Worm (Caenorhabditis elegans) whole organism, early embryonic: ENCODE results near the gene F26H11.8.

Source experiments
- B0310.2 ChIP-seq: sonication (generic microtip); optimal IDR thresholded peaks from 2 replicates; lab custom pipeline; 2016; ENCODE audit warnings: mild to moderate bottlenecking, missing genetic modification characterization, missing compliant biosample characterization
- F13C5.2 ChIP-seq: sonication (generic microtip); optimal IDR thresholded peaks from 2 replicates; lab custom pipeline; 2017; ENCODE audit warnings: mild to moderate bottlenecking, missing genetic modification characterization, inconsistent platforms, missing compliant biosample characterization
- aly-1 ChIP-seq: sonication (generic microtip); optimal IDR thresholded peaks from 2 replicates; lab custom pipeline; 2016; ENCODE audit warnings: missing genetic modification characterization, missing compliant biosample characterization
- ama-1 ChIP-seq: fragments of 150-350 bp; optimal IDR thresholded peaks from 2 replicates; lab custom pipeline; 2014
- ceh-13 ChIP-seq: fragments of 200-800 bp; sonication (Bioruptor generic); optimal IDR thresholded peaks from 2 replicates; lab custom pipeline; 2018; ENCODE audit warnings: mild to moderate bottlenecking, missing genetic modification characterization, missing compliant biosample characterization
- ceh-36 ChIP-seq: sonication (generic microtip); optimal IDR thresholded peaks from 2 replicates; lab custom pipeline; 2016; ENCODE audit warnings: missing genetic modification characterization, inconsistent platforms, missing compliant biosample characterization
- ets-7 ChIP-seq: sonication (generic microtip); optimal IDR thresholded peaks from 2 replicates; lab custom pipeline; 2016; ENCODE audit warnings: missing genotype, missing genetic modification characterization, missing compliant biosample characterization
- flt-1 ChIP-seq: fragments of 200-800 bp; sonication (Bioruptor generic); IDR thresholded peaks from 2 replicates; pipeline ENCODE4 v1.3.6; 2022; ENCODE audit warnings: missing genetic modification characterization, missing compliant biosample characterization
- hmbx-1 ChIP-seq: sonication (generic microtip); optimal IDR thresholded peaks from 2 replicates; lab custom pipeline; 2016; ENCODE audit warnings: mild to moderate bottlenecking, missing genetic modification characterization, missing compliant biosample characterization
- hmg-4 ChIP-seq: fragments of 200-800 bp; sonication (Bioruptor generic); optimal IDR thresholded peaks from 2 replicates; lab custom pipeline; 2018; ENCODE audit warnings: mild to moderate bottlenecking, missing genetic modification characterization, missing compliant biosample characterization
- hnd-1 ChIP-seq: sonication (generic microtip); optimal IDR thresholded peaks from 2 replicates; lab custom pipeline; 2016; ENCODE audit warnings: missing genetic modification characterization, missing compliant biosample characterization
- pes-1 ChIP-seq: fragments of 200-800 bp; sonication (Bioruptor generic); IDR thresholded peaks from 2 replicates; pipeline ENCODE4 v1.3.6; 2022; ENCODE audit warnings: missing genetic modification reagents, missing genetic modification characterization, missing compliant biosample characterization
- scrt-1 ChIP-seq: fragments of 200-800 bp; sonication (Bioruptor generic); IDR thresholded peaks from 2 replicates; pipeline ENCODE4 v1.3.6; 2022; ENCODE audit warnings: missing genetic modification characterization, missing compliant biosample characterization
- sea-1 ChIP-seq: fragments of 200-800 bp; sonication (Bioruptor generic); conservative IDR thresholded peaks from 2 replicates; pipeline ENCODE4 v1.3.6; 2022; ENCODE audit warnings: missing genetic modification characterization, missing compliant biosample characterization
- tbx-11 ChIP-seq: fragments of 200-800 bp; sonication (Bioruptor generic); IDR thresholded peaks from 2 replicates; pipeline ENCODE4 v1.3.6; 2022; ENCODE audit warnings: missing genetic modification characterization, missing compliant biosample characterization
- tbx-37 ChIP-seq: fragments of 200-800 bp; sonication (Bioruptor generic); conservative IDR thresholded peaks from 2 replicates; pipeline ENCODE4 v1.3.6; 2022; ENCODE audit warnings: missing genetic modification reagents, missing genetic modification characterization, missing compliant biosample characterization
- tra-4 ChIP-seq: sonication (generic microtip); optimal IDR thresholded peaks from 2 replicates; lab custom pipeline; 2017; ENCODE audit warnings: missing genetic modification characterization, missing compliant biosample characterization

F26H11.8 gene

ce11 chrII:14359007-14359406 lies 29.3 kb upstream of the F26H11.8 start:
- TF ChIP-seq tra-4 (tag; lab: Kevin White, UChicago) (no peak), F13C5.2 (tag; lab: Kevin White, UChicago) (no peak), aly-1 (no peak), ceh-13 (GFP tag; lab: Kevin White, UChicago) (no peak), hmg-4 (no peak), B0310.2 (tag; lab: Kevin White, UChicago) (no peak), hmbx-1 (tag; lab: Kevin White, UChicago) (no peak), ama-1 (lab: Kevin White, UChicago) (no peak), ets-7 (tag; lab: Kevin White, UChicago) (no peak), tbx-11 (GFP tag; lab: Robert Waterston, UW) (no peak), pes-1 (GFP tag; lab: Robert Waterston, UW) (no peak), hnd-1 (tag; lab: Kevin White, UChicago) (no peak), scrt-1 (GFP tag; lab: Robert Waterston, UW) (no peak)

- no peak for TF ChIP-seq sea-1 (GFP tag; lab: Robert Waterston, UW)
- no peak for TF ChIP-seq scrt-1 (GFP tag; lab: Robert Waterston, UW)
- no peak for TF ChIP-seq hmbx-1 (tag; lab: Kevin White, UChicago)
- TF ChIP-seq ceh-13 (GFP tag; lab: Kevin White, UChicago), result no peak
- TF ChIP-seq B0310.2 (tag; lab: Kevin White, UChicago), result no peak
- no peak for TF ChIP-seq tbx-11 (GFP tag; lab: Robert Waterston, UW)
- no peak for TF ChIP-seq aly-1
- TF ChIP-seq pes-1 (GFP tag; lab: Robert Waterston, UW), result no peak
- no peak for TF ChIP-seq F13C5.2 (tag; lab: Kevin White, UChicago)
- no peak for TF ChIP-seq ets-7 (tag; lab: Kevin White, UChicago)
Observed at ce11 chrII:14360675-14361074, 27.6 kb upstream of the F26H11.8 start.

DNA sequence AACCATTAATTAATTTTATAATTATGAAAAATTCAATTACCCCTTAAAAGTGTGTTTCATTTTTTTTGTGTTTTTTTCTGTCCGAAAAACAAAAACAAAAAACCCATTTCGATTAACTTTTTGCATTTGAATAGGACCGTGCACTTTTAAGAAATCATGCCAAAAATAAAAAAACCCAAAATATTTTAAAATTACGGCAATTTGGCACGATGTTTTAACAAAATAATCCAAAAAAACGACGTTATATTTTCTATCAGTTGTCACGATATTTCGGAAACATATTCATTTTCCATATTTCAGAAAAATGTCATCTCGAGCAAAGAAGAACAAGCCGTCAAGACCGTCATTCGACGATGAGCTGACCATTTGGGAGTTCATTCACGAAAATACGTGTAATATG lies 26.6 kb upstream of the F26H11.8 start, which contains the start of gene tebp-1:
Gene tebp-1, plus strand, starts transcription at position 301 of the 400 bp plus-strand sequence.
- TF ChIP-seq aly-1 (no peak), tbx-11 (GFP tag; lab: Robert Waterston, UW) (no peak), ets-7 (tag; lab: Kevin White, UChicago) (no peak), ceh-13 (GFP tag; lab: Kevin White, UChicago) (no peak), B0310.2 (tag; lab: Kevin White, UChicago) (no peak), hnd-1 (tag; lab: Kevin White, UChicago) (no peak), hmbx-1 (tag; lab: Kevin White, UChicago) (no peak), ama-1 (lab: Kevin White, UChicago) (no peak), tbx-37 (GFP tag; lab: Robert Waterston, UW) (no peak), ceh-36 (no peak), scrt-1 (GFP tag; lab: Robert Waterston, UW) (no peak)

DNA sequence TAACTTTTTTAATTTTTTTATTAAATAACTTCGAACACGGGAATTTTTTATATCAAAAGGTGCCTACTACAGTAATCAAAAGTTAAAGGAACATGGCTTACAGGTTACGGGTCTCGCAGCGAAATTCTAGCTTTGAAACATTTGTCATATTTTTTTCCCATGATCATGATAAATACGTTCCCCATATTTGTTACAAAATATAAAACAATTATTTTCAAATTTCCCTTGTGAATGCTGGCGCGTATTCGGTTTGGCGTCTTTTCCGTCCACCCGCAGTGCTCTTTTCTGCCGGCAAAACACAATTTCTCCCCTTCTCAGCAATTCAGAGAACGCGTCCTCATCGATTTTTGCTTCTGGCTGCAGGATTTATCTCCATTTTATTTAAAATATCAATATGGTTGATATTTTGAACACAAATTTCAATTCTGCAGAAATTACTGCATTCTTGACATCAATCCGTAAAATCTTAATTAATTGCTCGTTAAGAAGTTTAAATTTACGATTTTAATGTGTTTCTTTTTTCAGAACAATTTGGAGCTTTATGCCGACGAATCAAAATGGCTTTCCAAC lies 23.0 kb upstream of the F26H11.8 start, which contains the start of gene imb-2:
Gene imb-2, plus strand, starts transcription at position 520 of the 570 bp plus-strand sequence.
- no peak for TF ChIP-seq ama-1 (lab: Kevin White, UChicago)
- TF ChIP-seq ceh-13 (GFP tag; lab: Kevin White, UChicago), result no peak
- no peak for TF ChIP-seq tra-4 (tag; lab: Kevin White, UChicago)
- no peak for TF ChIP-seq hmbx-1 (tag; lab: Kevin White, UChicago)
- no peak for TF ChIP-seq flt-1 (GFP tag; lab: Robert Waterston, UW)
- no peak for TF ChIP-seq tbx-37 (GFP tag; lab: Robert Waterston, UW)
- TF ChIP-seq hmg-4, result no peak
- TF ChIP-seq B0310.2 (tag; lab: Kevin White, UChicago), result no peak
- no peak for TF ChIP-seq pes-1 (GFP tag; lab: Robert Waterston, UW)
- no peak for TF ChIP-seq scrt-1 (GFP tag; lab: Robert Waterston, UW)

DNA sequence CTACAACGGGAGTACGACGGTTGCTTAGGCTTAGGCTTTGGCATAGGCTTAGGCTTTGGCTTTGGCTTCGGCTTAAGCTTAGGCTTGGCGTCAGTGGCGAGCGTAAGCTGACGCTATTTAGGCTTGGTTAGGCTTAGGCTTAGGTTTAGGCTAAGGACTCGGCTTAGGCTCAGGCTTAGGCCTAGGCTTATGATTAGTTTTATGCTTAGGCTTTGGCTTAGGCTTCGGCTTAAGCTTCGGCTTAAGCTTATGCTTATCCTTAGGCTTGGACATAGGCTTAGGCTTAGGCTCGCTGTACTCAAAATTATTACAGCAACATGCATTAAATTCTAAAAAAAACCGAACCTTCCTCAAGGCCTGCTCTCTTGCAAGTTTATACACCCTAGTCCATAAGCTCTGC lies 13.7 kb upstream of the F26H11.8 start:
- peak; percentile 72 for TF ChIP-seq ceh-36
- TF ChIP-seq hmg-4, result no peak
- 0 out of 2 replicates have a peak, but pooled peaks have one; percentile 18 for TF ChIP-seq pes-1 (GFP tag; lab: Robert Waterston, UW)

DNA sequence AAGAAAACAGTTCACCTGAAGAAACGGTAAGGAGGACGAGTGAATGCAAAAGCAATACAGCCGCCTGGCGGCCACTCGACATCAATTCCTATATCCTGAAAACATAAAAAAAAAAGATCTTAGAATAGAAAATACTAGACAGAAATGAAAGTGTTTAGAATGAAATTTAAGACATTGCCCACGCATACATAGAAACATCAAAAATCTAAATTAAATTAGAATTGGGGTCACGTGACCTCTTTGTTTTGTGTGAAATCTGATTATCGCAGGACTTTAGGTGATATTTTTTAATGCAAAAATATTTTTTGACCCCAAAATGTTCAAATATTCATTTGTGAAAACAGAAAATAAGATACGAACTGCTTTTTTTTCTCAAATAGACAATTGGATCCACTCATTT lies 10.5 kb upstream of the F26H11.8 start, which contains the start of gene acr-20:
Gene acr-20, minus strand, starts transcription at position 101 of the 400 bp plus-strand sequence.
- no peak for TF ChIP-seq tra-4 (tag; lab: Kevin White, UChicago)
- TF ChIP-seq F13C5.2 (tag; lab: Kevin White, UChicago), result no peak
- no peak for TF ChIP-seq pes-1 (GFP tag; lab: Robert Waterston, UW)
- TF ChIP-seq tbx-11 (GFP tag; lab: Robert Waterston, UW), result no peak
- no peak for TF ChIP-seq hnd-1 (tag; lab: Kevin White, UChicago)
- TF ChIP-seq hmg-4, result no peak
- no peak for TF ChIP-seq B0310.2 (tag; lab: Kevin White, UChicago)
- no peak for TF ChIP-seq ceh-13 (GFP tag; lab: Kevin White, UChicago)
- no peak for TF ChIP-seq scrt-1 (GFP tag; lab: Robert Waterston, UW)

DNA sequence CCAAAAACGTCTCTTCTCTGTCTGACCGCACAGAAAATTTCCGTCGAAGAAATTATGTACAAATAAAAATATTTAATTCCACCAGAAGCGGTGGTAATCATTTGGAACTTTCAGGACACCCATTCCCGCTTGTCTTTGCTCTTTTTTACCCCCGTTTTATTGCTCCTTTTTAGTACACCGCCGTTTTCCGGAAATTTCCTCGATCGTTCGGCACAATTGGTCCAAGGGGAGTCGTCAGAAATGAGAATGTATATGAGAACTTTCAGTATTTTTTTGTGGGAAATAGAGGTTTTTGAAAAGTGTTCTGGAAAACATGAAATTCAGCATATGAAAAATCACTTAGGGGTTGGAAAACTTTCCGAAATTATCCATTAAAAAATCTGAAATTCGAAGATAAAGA lies 7.5 kb upstream of the F26H11.8 start:
- no peak for TF ChIP-seq hmbx-1 (tag; lab: Kevin White, UChicago)
- TF ChIP-seq ets-7 (tag; lab: Kevin White, UChicago), result no peak
- TF ChIP-seq tra-4 (tag; lab: Kevin White, UChicago), result no peak
- TF ChIP-seq ama-1 (lab: Kevin White, UChicago), result no peak

DNA sequence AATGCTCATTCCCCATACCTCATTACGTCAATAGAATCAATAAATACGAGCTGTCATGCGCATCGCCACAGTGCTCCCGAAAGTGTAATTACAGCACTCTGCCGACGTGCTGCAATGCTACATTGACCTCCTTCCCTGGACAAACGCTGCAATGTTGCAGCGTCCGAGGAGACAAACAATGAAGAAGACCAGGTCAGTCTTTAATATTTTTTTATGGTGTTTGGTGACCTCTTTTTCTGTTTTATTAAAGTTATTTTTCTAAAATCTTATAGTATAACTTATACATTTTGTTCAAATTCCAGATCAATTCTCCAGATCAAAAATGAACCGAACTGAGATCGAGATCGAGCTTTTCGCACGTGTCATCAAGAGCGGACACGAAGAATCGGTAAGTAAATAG lies 6.9 kb upstream of the F26H11.8 start, which contains the start of gene sdz-26:
Gene sdz-26, plus strand, starts transcription at position 301 of the 400 bp plus-strand sequence.
- TF ChIP-seq pes-1 (GFP tag; lab: Robert Waterston, UW) (no peak), ceh-13 (GFP tag; lab: Kevin White, UChicago) (no peak), scrt-1 (GFP tag; lab: Robert Waterston, UW) (no peak), ceh-36 (no peak), F13C5.2 (tag; lab: Kevin White, UChicago) (no peak), aly-1 (no peak), hnd-1 (tag; lab: Kevin White, UChicago) (no peak), ama-1 (lab: Kevin White, UChicago) (no peak), tra-4 (tag; lab: Kevin White, UChicago) (no peak), tbx-11 (GFP tag; lab: Robert Waterston, UW) (no peak)
